Worm (Caenorhabditis elegans) whole organism, L3 larva: ENCODE data around the gene srh-28.

ENCODE experiments used
- R02D3.7 ChIP-seq: fragments of 150-350 bp; optimal IDR thresholded peaks from 2 replicates; lab custom pipeline; 2014; ENCODE audit warnings: missing biosample characterization, missing genetic modification characterization
- ceh-16 ChIP-seq: sonication (generic microtip); optimal IDR thresholded peaks from 2 replicates; lab custom pipeline; 2017; ENCODE audit warnings: missing biosample characterization, missing genetic modification characterization
- ceh-28 ChIP-seq: fragments of 150-350 bp; optimal IDR thresholded peaks from 2 replicates; lab custom pipeline; 2014; ENCODE audit warnings: missing biosample characterization, missing genetic modification reagents, missing genetic modification characterization
- ceh-82 ChIP-seq: fragments of 150-350 bp; optimal IDR thresholded peaks from 2 replicates; lab custom pipeline; 2014; ENCODE audit warnings: missing biosample characterization, missing genetic modification characterization
- ceh-9 ChIP-seq: sonication (generic microtip); optimal IDR thresholded peaks from 2 replicates; lab custom pipeline; 2018; ENCODE audit warnings: missing biosample characterization, missing genetic modification characterization
- daf-12 ChIP-seq: fragments of 150-350 bp; optimal IDR thresholded peaks from 2 replicates; lab custom pipeline; 2014; ENCODE audit warnings: missing biosample characterization, missing genetic modification reagents, missing genetic modification characterization
- egl-27 ChIP-seq: sonication (generic microtip); optimal IDR thresholded peaks from 4 replicates; lab custom pipeline; 2017; ENCODE audit warnings: missing biosample characterization, missing genetic modification reagents, missing genetic modification characterization
- egl-5 ChIP-seq: fragments of 150-350 bp; optimal IDR thresholded peaks from 2 replicates; lab custom pipeline; 2017; ENCODE audit warnings: missing biosample characterization, missing genetic modification reagents, missing genetic modification characterization, inconsistent platforms
- elt-1 ChIP-seq: fragments of 150-350 bp; optimal IDR thresholded peaks from 2 replicates; lab custom pipeline; 2014; ENCODE audit warnings: missing biosample characterization, missing genetic modification characterization
- elt-3 ChIP-seq, 3 experiments: fragments of 150-350 bp in 1 of 3; sonication (generic microtip) in 2 of 3; optimal IDR thresholded peaks; 2 replicates in 2 of 3; 4 replicates in 1 of 3; lab custom pipeline; 2014 to 2017; ENCODE audit warnings: missing biosample characterization in 3 of 3, missing genetic modification characterization in 3 of 3
- eor-1 ChIP-seq, 2 experiments: fragments of 150-350 bp; optimal IDR thresholded peaks; 2 replicates each; lab custom pipeline; 2014 to 2018; ENCODE audit warnings: missing biosample characterization in 2 of 2, missing genetic modification characterization in 2 of 2
- fkh-10 ChIP-seq: sonication (generic microtip); optimal IDR thresholded peaks from 2 replicates; lab custom pipeline; 2017; ENCODE audit warnings: missing biosample characterization, missing genetic modification reagents, missing genetic modification characterization
- fkh-2 ChIP-seq: fragments of 150-350 bp; optimal IDR thresholded peaks from 2 replicates; lab custom pipeline; 2014; ENCODE audit warnings: missing biosample characterization, missing genetic modification reagents, missing genetic modification characterization
- fos-1 ChIP-seq: fragments of 150-350 bp; optimal IDR thresholded peaks from 2 replicates; lab custom pipeline; 2014; ENCODE audit warnings: missing biosample characterization, missing genetic modification characterization
- hmg-11 ChIP-seq: sonication (generic microtip); optimal IDR thresholded peaks from 2 replicates; lab custom pipeline; 2016; ENCODE audit warnings: missing genetic modification characterization, missing compliant biosample characterization
- lin-15B ChIP-seq: fragments of 150-350 bp; optimal IDR thresholded peaks from 2 replicates; lab custom pipeline; 2014; ENCODE audit warnings: missing biosample characterization, missing genetic modification characterization
- lin-39 ChIP-seq: fragments of 150-350 bp; optimal IDR thresholded peaks from 2 replicates; lab custom pipeline; 2018; ENCODE audit warnings: missing biosample characterization, missing genetic modification reagents, missing genetic modification characterization
- lsy-12 ChIP-seq: sonication (generic microtip); optimal IDR thresholded peaks from 2 replicates; lab custom pipeline; 2016; ENCODE audit warnings: mild to moderate bottlenecking, missing genetic modification characterization, missing compliant biosample characterization
- mdl-1 ChIP-seq: fragments of 150-350 bp; optimal IDR thresholded peaks from 2 replicates; lab custom pipeline; 2014; ENCODE audit warnings: missing biosample characterization, missing genetic modification characterization
- mml-1 ChIP-seq: fragments of 150-350 bp; sonication (generic microtip); optimal IDR thresholded peaks from 3 replicates; lab custom pipeline; 2014; ENCODE audit warnings: missing biosample characterization, missing genetic modification characterization
- nhr-11 ChIP-seq: fragments of 150-350 bp; optimal IDR thresholded peaks from 2 replicates; lab custom pipeline; 2014; ENCODE audit warnings: missing biosample characterization, missing genetic modification characterization
- nhr-12 ChIP-seq: fragments of 150-350 bp; optimal IDR thresholded peaks from 2 replicates; lab custom pipeline; 2014; ENCODE audit warnings: missing biosample characterization, missing genetic modification characterization
- nhr-23 ChIP-seq: fragments of 150-350 bp; optimal IDR thresholded peaks from 2 replicates; lab custom pipeline; 2014; ENCODE audit warnings: missing biosample characterization, missing genetic modification reagents, missing genetic modification characterization
- nhr-237 ChIP-seq: fragments of 150-350 bp; optimal IDR thresholded peaks from 2 replicates; lab custom pipeline; 2014; ENCODE audit warnings: missing biosample characterization, missing genetic modification characterization
- nhr-25 ChIP-seq: sonication (generic microtip); optimal IDR thresholded peaks from 2 replicates; lab custom pipeline; 2017; ENCODE audit warnings: missing biosample characterization, missing genetic modification characterization
- nhr-67 ChIP-seq: fragments of 150-350 bp; optimal IDR thresholded peaks from 2 replicates; lab custom pipeline; 2014; ENCODE audit warnings: missing biosample characterization, missing genetic modification characterization
- nhr-76 ChIP-seq: fragments of 150-350 bp; sonication (generic microtip); optimal IDR thresholded peaks from 5 replicates; lab custom pipeline; 2014; ENCODE audit warnings: missing biosample characterization, missing genetic modification characterization
- nhr-77 ChIP-seq: fragments of 150-350 bp; optimal IDR thresholded peaks from 2 replicates; lab custom pipeline; 2014; ENCODE audit warnings: missing biosample characterization, missing genetic modification characterization
- pha-4 ChIP-seq: fragments of 150-350 bp; optimal IDR thresholded peaks from 2 replicates; lab custom pipeline; 2014; ENCODE audit warnings: missing biosample characterization, missing genetic modification reagents, missing genetic modification characterization
- pqm-1 ChIP-seq: fragments of 150-350 bp; optimal IDR thresholded peaks from 2 replicates; lab custom pipeline; 2017; ENCODE audit warnings: missing biosample characterization, missing genetic modification characterization, inconsistent platforms
- sea-2 ChIP-seq: fragments of 150-350 bp; sonication (generic microtip); optimal IDR thresholded peaks from 4 replicates; lab custom pipeline; 2014; ENCODE audit warnings: missing biosample characterization, missing genetic modification reagents, missing genetic modification characterization
- skn-1 ChIP-seq: fragments of 150-350 bp; optimal IDR thresholded peaks from 2 replicates; lab custom pipeline; 2014; ENCODE audit warnings: missing biosample characterization, missing genetic modification characterization
- snpc-4 ChIP-seq: fragments of 150-350 bp; optimal IDR thresholded peaks from 2 replicates; lab custom pipeline; 2014; ENCODE audit warnings: missing biosample characterization, missing genetic modification characterization
- unc-39 ChIP-seq: sonication (generic microtip); optimal IDR thresholded peaks from 4 replicates; lab custom pipeline; 2017; ENCODE audit warnings: missing biosample characterization, missing genetic modification characterization
- unc-62 ChIP-seq: fragments of 150-350 bp; sonication (generic microtip); optimal IDR thresholded peaks from 4 replicates; lab custom pipeline; 2014; ENCODE audit warnings: missing biosample characterization, missing genetic modification reagents, missing genetic modification characterization
- zag-1 ChIP-seq: fragments of 150-350 bp; optimal IDR thresholded peaks from 2 replicates; lab custom pipeline; 2014; ENCODE audit warnings: missing biosample characterization, missing genetic modification characterization
- ztf-11 ChIP-seq: fragments of 150-350 bp; optimal IDR thresholded peaks from 2 replicates; lab custom pipeline; 2014; ENCODE audit warnings: missing biosample characterization, missing genetic modification characterization

Gene srh-28

DNA sequence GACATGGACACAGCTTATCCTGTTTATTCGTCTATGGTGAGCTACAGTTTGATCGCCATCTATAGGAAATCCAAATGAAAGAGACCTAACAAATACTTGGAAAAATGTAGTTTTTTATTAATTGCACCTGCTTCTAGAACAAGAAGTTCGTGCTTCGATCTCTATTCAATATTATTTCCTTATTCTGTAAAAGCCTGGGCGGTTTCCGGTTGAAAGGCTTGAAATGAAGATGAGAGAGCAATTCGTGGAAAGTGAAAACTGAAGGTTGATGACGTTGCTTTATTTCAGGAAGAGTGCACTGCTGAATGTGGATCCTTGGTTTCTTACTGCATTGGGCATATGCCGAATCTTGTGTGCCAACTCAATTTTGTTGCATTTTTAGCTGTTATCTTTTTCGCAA, 5.1 kb upstream of the srh-28 start:
- TF ChIP-seq ceh-28 (tag; lab: Kevin White, UChicago) (no peak), mdl-1 (no peak), nhr-76 (no peak), nhr-77 (tag; lab: Kevin White, UChicago) (no peak), pqm-1 (tag; lab: Kevin White, UChicago) (no peak), nhr-237 (no peak), lsy-12 (tag; lab: Kevin White, UChicago) (no peak), eor-1 (tag; optimal IDR thresholded peaks at IDR 0.05; lab: Kevin White, UChicago) (no peak), lin-39 (no peak), fos-1 (tag; lab: Kevin White, UChicago) (no peak), nhr-67 (tag; lab: Kevin White, UChicago) (no peak), nhr-25 (tag; lab: Kevin White, UChicago) (no peak), fkh-10 (no peak), R02D3.7 (tag; lab: Kevin White, UChicago) (no peak), ceh-9 (no peak), hmg-11 (tag; lab: Kevin White, UChicago) (no peak), ztf-11 (no peak), nhr-23 (tag; lab: Kevin White, UChicago) (no peak), skn-1 (tag; lab: Kevin White, UChicago) (no peak), fkh-2 (tag; lab: Kevin White, UChicago) (no peak)

DNA sequence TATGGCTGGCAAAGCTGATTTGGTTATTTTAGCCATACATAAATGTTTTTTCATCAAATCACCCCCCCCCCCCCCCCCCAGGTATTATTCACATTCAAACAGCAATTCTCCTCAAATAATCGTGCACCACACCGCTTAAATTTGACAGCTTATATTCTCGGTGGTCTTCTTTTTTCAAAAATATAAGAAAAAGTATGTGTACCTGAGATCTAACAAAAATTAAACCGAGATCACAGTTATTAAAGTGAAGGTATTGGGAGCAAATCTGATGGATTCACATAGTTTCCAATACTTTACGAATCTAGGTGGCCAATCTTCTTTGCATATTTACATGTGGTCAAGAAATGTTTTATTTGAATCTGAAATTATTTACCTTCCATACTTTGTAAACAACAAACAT, 4.6 kb upstream of the srh-28 start, which contains the start of gene ZC404.15:
ZC404.15 (plus strand) TSS at position 301 of the 400 bp plus-strand sequence.
- TF ChIP-seq ceh-16 (tag; lab: Kevin White, UChicago) (no peak), snpc-4 (no peak), ceh-28 (tag; lab: Kevin White, UChicago) (no peak), pha-4 (tag; lab: Kevin White, UChicago) (no peak), nhr-23 (tag; lab: Kevin White, UChicago) (no peak), ztf-11 (no peak), skn-1 (tag; lab: Kevin White, UChicago) (no peak), mdl-1 (no peak), eor-1 (tag; optimal IDR thresholded peaks at IDR 0.05; lab: Kevin White, UChicago) (no peak), mml-1 (no peak), nhr-12 (no peak), egl-27 (no peak), daf-12 (tag; lab: Kevin White, UChicago) (no peak), elt-1 (tag; lab: Kevin White, UChicago) (no peak), nhr-237 (no peak)
- TF ChIP-seq, all 47 proteins: peak for 0

DNA sequence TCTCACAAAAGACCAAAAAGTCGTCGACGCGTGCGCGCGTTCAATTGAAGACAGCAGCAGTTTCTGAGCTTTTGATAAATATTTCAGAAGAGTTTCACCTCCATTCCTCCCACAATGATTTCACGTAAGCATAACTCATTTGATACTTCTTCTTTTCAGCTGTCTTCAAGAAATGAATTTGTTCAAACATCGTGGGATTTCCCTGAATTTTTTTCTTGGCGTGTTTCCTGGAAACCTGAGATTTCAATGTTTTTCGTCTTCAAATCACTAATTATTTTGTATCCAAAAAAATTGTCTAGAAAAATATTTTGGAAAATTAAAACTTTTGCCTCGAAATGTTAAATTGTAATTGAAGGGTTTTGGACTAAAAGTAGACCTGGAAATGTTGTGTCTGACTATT, 2.8 kb upstream of the srh-28 start:
- TF ChIP-seq nhr-25 (tag; lab: Kevin White, UChicago) (no peak), sea-2 (GFP tag; lab: Kevin White, UChicago) (no peak), fos-1 (tag; lab: Kevin White, UChicago) (no peak), elt-3 (tag; optimal IDR thresholded peaks at IDR 0.05; lab: Kevin White, UChicago) (no peak), lin-39 (no peak), R02D3.7 (tag; lab: Kevin White, UChicago) (no peak), nhr-23 (tag; lab: Kevin White, UChicago) (no peak), ceh-82 (tag; lab: Kevin White, UChicago) (no peak), pqm-1 (tag; lab: Kevin White, UChicago) (no peak), ceh-16 (tag; lab: Kevin White, UChicago) (no peak)

DNA sequence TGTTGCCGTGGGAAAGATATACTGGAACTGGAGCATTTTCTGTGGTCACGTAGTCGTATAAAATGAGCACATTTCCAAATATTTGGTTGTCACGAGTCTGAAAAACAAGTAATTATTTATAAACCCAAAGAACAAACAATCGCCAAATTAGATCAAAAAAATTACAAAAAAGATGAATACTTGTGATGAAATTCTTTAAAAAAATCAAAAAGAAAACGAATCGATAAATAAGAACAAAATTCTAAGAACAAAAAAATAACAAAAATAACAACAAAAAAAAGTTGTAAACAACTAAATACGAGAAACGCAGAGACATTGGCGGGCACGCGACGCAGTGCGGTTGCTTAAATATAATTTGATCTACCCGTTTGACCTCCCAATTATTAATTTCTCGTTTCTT, 1.9 kb downstream of the srh-28 start, which contains the start of gene ZC404.16:
ZC404.16 (minus strand) TSS at position 101 of the 400 bp plus-strand sequence.
- TF ChIP-seq ceh-28 (tag; lab: Kevin White, UChicago) = no peak
- TF ChIP-seq mml-1 = no peak
- no peak for TF ChIP-seq nhr-11 (tag; lab: Kevin White, UChicago)
- TF ChIP-seq daf-12 (tag; lab: Kevin White, UChicago) = no peak
- TF ChIP-seq, all 47 proteins: peak for 0

DNA sequence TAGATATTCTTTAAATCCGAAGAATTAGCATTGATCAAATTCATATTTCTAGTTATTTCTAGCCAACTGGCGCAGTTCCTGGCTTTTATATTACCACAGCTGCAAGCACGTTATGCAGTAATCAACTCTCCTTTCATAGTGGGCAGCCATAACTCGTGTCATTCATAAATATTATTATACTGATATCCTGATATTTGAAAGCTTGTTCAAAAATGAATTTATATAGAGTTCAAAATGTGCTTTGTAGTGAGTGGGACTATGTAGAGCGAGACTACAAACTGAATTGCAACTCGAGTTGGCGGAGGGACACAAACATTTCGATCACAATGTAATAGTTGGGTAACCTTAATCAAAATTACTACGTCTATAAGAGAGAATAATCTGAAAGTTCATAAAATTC, 4.0 kb downstream of the srh-28 start, which contains the start of gene srh-30:
srh-30 (minus strand) TSS at position 101 of the 400 bp plus-strand sequence.
- TF ChIP-seq unc-62 (GFP tag; lab: Kevin White, UChicago) = no peak
- TF ChIP-seq fkh-2 (tag; lab: Kevin White, UChicago) = no peak
- no peak for TF ChIP-seq nhr-237
- no peak for TF ChIP-seq lin-15B (tag; lab: Kevin White, UChicago)
- no peak for TF ChIP-seq ceh-16 (tag; lab: Kevin White, UChicago)
- TF ChIP-seq nhr-67 (tag; lab: Kevin White, UChicago) = no peak
- no peak for TF ChIP-seq egl-5 (tag; lab: Kevin White, UChicago)
- no peak for TF ChIP-seq nhr-11 (tag; lab: Kevin White, UChicago)
- no peak for TF ChIP-seq daf-12 (tag; lab: Kevin White, UChicago)
- no peak for TF ChIP-seq fos-1 (tag; lab: Kevin White, UChicago)
- TF ChIP-seq skn-1 (tag; lab: Kevin White, UChicago) = no peak
- TF ChIP-seq lsy-12 (tag; lab: Kevin White, UChicago) = no peak
- no peak for TF ChIP-seq zag-1
- TF ChIP-seq ceh-82 (tag; lab: Kevin White, UChicago) = no peak
- TF ChIP-seq mdl-1 = no peak
- no peak for TF ChIP-seq unc-39 (tag; lab: Kevin White, UChicago)
- TF ChIP-seq egl-27 = no peak
- TF ChIP-seq ceh-28 (tag; lab: Kevin White, UChicago) = no peak
